Fruit fly (Drosophila melanogaster): Measurements from ENCODE around the gene CG2887.

CG2887 gene

DNA sequence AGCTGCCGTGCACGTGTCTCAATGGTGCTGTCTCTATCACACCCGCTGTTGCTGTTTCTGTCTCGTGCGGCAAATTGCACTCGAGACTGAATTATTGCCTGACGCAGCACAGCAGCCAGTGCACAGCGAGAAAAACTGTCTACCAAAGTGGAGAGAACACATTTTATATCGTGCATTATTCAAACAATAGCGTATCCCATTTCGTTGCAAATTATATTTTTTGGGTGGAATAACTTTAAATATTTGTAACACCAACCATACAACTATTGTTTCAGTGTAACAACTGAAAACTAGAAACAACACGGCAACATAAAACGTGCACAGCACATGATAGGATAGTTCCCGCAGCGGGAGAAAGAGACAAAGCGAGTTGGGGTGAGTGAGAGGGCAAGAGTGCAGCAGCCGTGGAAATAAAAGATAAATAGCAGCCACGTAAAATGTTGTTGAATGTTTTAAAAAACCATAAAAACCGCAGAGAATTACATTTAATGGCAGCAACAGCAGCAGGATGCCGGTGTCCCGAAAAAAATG, 37.1 kb upstream of the CG2887 start (continued):
- TF ChIP-seq danr (GFP tag; IDR thresholded peaks at IDR 0.05) (0 out of 2 replicates have a peak, but pooled peaks have one; percentile 45), CG11504 (tag; optimal IDR thresholded peaks at IDR 0.05) (peak; percentile 70), CG10462 (GFP tag; optimal IDR thresholded peaks at IDR 0.05) (no peak), pnt (GFP tag; optimal IDR thresholded peaks at IDR 0.05) (peak; percentile 70), jing (GFP tag; optimal IDR thresholded peaks at IDR 0.05) (peak; percentile 17), CG32772 (GFP tag; IDR thresholded peaks at IDR 0.05) (no peak), Lhr (GFP tag; optimal IDR thresholded peaks at IDR 0.05) (peak; percentile 20), inv (GFP tag; IDR thresholded peaks at IDR 0.05; ENCODE audit: partially characterized antibody) (no peak), CG33213 (GFP tag; optimal IDR thresholded peaks at IDR 0.05) (peak; percentile 26), CG42726 (GFP tag; IDR thresholded peaks at IDR 0.05; ENCODE audit: partially characterized antibody) (no peak), CG2875 (GFP tag; optimal IDR thresholded peaks at IDR 0.05) (peak; percentile 18), cg (GFP tag; optimal IDR thresholded peaks at IDR 0.05) (no peak), org-1 (GFP tag; optimal IDR thresholded peaks at IDR 0.05) (peak; percentile 36), fd102C (GFP tag; optimal IDR thresholded peaks at IDR 0.05) (peak; percentile 92), Doc2 (GFP tag; IDR thresholded peaks at IDR 0.05) (no peak), CG34376 (GFP tag; optimal IDR thresholded peaks at IDR 0.05) (no peak), trem (tag; optimal IDR thresholded peaks at IDR 0.05) (peak; percentile 61), zen2 (GFP tag; IDR thresholded peaks at IDR 0.05; ENCODE audit: partially characterized antibody) (no peak), nom (GFP tag; optimal IDR thresholded peaks at IDR 0.05) (peak; percentile 17), Jarid2 (GFP tag; optimal IDR thresholded peaks at IDR 0.05) (no peak), ken (GFP tag; IDR thresholded peaks at IDR 0.05) (no peak), Nf-YB (GFP tag; optimal IDR thresholded peaks at IDR 0.05) (peak; percentile 3), Mad (GFP tag; optimal IDR thresholded peaks at IDR 0.05) (no peak), emc (GFP tag; optimal IDR thresholded peaks at IDR 0.05) (no peak), ham (GFP tag; IDR thresholded peaks at IDR 0.05) (no peak), otp (GFP tag; IDR thresholded peaks at IDR 0.05) (peak; percentile 55; the same call in 2 of the 3 replicates), CG32767 (GFP tag; IDR thresholded peaks at IDR 0.05) (no peak), Usf (GFP tag; optimal IDR thresholded peaks at IDR 0.05) (peak; percentile 21), ab (GFP tag; optimal IDR thresholded peaks at IDR 0.05) (no peak), CG5245 (GFP tag; optimal IDR thresholded peaks at IDR 0.05) (peak; percentile 19), CG10565 (GFP tag; optimal IDR thresholded peaks at IDR 0.05) (no peak), Sox102F (GFP tag; optimal IDR thresholded peaks at IDR 0.05) (peak; percentile 41), crol (GFP tag; IDR thresholded peaks at IDR 0.05) (no peak), NfI (GFP tag; optimal IDR thresholded peaks at IDR 0.05) (no peak), BtbVII (GFP tag; optimal IDR thresholded peaks at IDR 0.05) (no peak), CHES-1-like (GFP tag; optimal IDR thresholded peaks at IDR 0.05) (no peak), CG10959 (GFP tag; IDR thresholded peaks at IDR 0.05) (peak; percentile 74), MESR4 (GFP tag; optimal IDR thresholded peaks at IDR 0.05) (no peak), CG2202 (tag; optimal IDR thresholded peaks at IDR 0.05) (peak; percentile 51), CTCF (GFP tag; optimal IDR thresholded peaks at IDR 0.05) (no peak), Hmx (GFP tag; optimal IDR thresholded peaks at IDR 0.05) (no peak), pum (GFP tag; optimal IDR thresholded peaks at IDR 0.05) (peak; percentile 64), CG4617 (GFP tag; optimal IDR thresholded peaks at IDR 0.05; ENCODE audit: borderline replicate concordance) (no peak), CG7987 (GFP tag; optimal IDR thresholded peaks at IDR 0.05) (no peak), CG13894 (tag; optimal IDR thresholded peaks at IDR 0.05) (no peak), luna (GFP tag; optimal IDR thresholded peaks at IDR 0.05) (no peak), CG1529 (GFP tag; optimal IDR thresholded peaks at IDR 0.05) (peak; percentile 4), CG1792 (GFP tag; optimal IDR thresholded peaks at IDR 0.05) (no peak), mam (GFP tag; optimal IDR thresholded peaks at IDR 0.05) (peak; percentile 30), ci (GFP tag; IDR thresholded peaks at IDR 0.05) (peak; percentile 75), Bgb (GFP tag; IDR thresholded peaks at IDR 0.05; ENCODE audit: partially characterized antibody) (no peak)
